Worm (Caenorhabditis elegans): Measurements from ENCODE around the gene amt-2.

DNA sequence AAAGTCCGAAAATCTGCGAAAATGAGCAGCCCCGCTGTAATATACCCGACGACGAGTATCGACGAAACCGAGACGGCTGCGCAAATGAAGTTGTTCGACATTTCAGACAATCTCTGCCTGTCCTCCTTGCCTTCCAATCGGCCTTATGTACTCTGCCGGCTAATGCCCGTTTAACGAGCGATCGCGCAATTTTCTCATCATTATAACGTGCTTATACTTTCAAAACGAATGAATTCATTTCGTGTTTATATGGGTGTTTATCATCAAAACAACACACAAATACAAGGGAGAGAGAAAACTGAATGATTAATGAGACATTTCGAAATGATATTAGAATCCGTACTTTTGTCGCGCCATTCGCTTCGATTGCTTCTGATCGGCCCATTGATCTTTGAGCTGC, 48.8 kb downstream of the amt-2 start, which contains the start of gene col-132:
- TF ChIP-seq tra-4 (tag; optimal IDR thresholded peaks at IDR 0.05) = no peak
- no peak for TF ChIP-seq hmg-4 (GFP tag; optimal IDR thresholded peaks at IDR 0.05)
- no peak for TF ChIP-seq ama-1 (optimal IDR thresholded peaks at IDR 0.05)
- no peak for TF ChIP-seq ceh-13 (GFP tag; optimal IDR thresholded peaks at IDR 0.05)
- no peak for TF ChIP-seq hmbx-1 (tag; optimal IDR thresholded peaks at IDR 0.05)
- TF ChIP-seq ets-7 (tag; optimal IDR thresholded peaks at IDR 0.05) = no peak
- no peak for TF ChIP-seq sea-1 (GFP tag; conservative IDR thresholded peaks at IDR 0.05)
- TF ChIP-seq flt-1 (GFP tag; IDR thresholded peaks at IDR 0.05) = no peak
- TF ChIP-seq ceh-36 (tag; optimal IDR thresholded peaks at IDR 0.05) = no peak
- no peak for TF ChIP-seq hnd-1 (tag; optimal IDR thresholded peaks at IDR 0.05)

Measured in whole organism, early embryonic.